Worm (Caenorhabditis elegans): ENCODE results near the gene col-73.
"Not testable (repeated sequence)": the region's sequence is repeated elsewhere in the genome, so short reads cannot be mapped to it uniquely, and the experiment has no call there.

Gene col-73

ce11 chrII:4870691-4871090, 2.2 kb downstream of the col-73 start, which contains the start of gene col-20:
Gene col-20, minus strand, starts transcription at chrII:4870791.
- no peak for TF ChIP-seq efl-1 (optimal IDR thresholded peaks at IDR 0.05)
- peak in 1 of 2 experiments; percentile 65 for TF ChIP-seq efl-1 (GFP tag; optimal IDR thresholded peaks at IDR 0.05 in 1 of 2)
- TF ChIP-seq nhr-76 (tag; optimal IDR thresholded peaks at IDR 0.05) = no peak

ce11 chrII:4869793-4870343, 3.1 kb downstream of the col-73 start:
- TF ChIP-seq pqm-1 (tag; optimal IDR thresholded peaks at IDR 0.05) (no peak), ceh-8 (GFP tag; optimal IDR thresholded peaks at IDR 0.05) (peak; percentile 15)

- TF ChIP-seq efl-1 (optimal IDR thresholded peaks at IDR 0.05) = no peak
- peak in 1 of 2 experiments; percentile 21 for TF ChIP-seq efl-1 (GFP tag; optimal IDR thresholded peaks at IDR 0.05 in 1 of 2)
- no peak for TF ChIP-seq elt-2 (tag; optimal IDR thresholded peaks at IDR 0.05)
- no peak for TF ChIP-seq ceh-8 (GFP tag; optimal IDR thresholded peaks at IDR 0.05)
- no peak for TF ChIP-seq nhr-84 (tag; optimal IDR thresholded peaks at IDR 0.05)
Observed at ce11 chrII:4867476-4867875, 5.5 kb downstream of the col-73 start, which contains the start of gene col-17. Gene col-17, minus strand, starts transcription at chrII:4867576.

ce11 chrII:4866045-4866444, 6.9 kb downstream of the col-73 start:
- peak; percentile 93 for TF ChIP-seq blmp-1 (tag; optimal IDR thresholded peaks at IDR 0.05)
- TF ChIP-seq jun-1 (tag; optimal IDR thresholded peaks at IDR 0.05) = peak; percentile 40
- TF ChIP-seq ama-1 (optimal IDR thresholded peaks at IDR 0.05) = peak; percentile 63
- TF ChIP-seq F16B12.6 (tag; optimal IDR thresholded peaks at IDR 0.05) = no peak
- no peak for TF ChIP-seq dpl-1 (GFP tag; optimal IDR thresholded peaks at IDR 0.05)
- peak; percentile 59 for TF ChIP-seq ztf-4 (tag; optimal IDR thresholded peaks at IDR 0.05)

- TF ChIP-seq ceh-63 (GFP tag; optimal IDR thresholded peaks at IDR 0.05) (no peak), mef-2 (tag; optimal IDR thresholded peaks at IDR 0.05) (no peak), jun-1 (tag; optimal IDR thresholded peaks at IDR 0.05) (no peak), ceh-82 (tag; optimal IDR thresholded peaks at IDR 0.05) (no peak), lin-14 (GFP tag; optimal IDR thresholded peaks at IDR 0.05) (no peak), lin-13 (GFP tag; optimal IDR thresholded peaks at IDR 0.05) (no peak), ztf-11 (tag; optimal IDR thresholded peaks at IDR 0.05) (no peak), lin-15B (tag; optimal IDR thresholded peaks at IDR 0.05) (no peak), elt-2 (tag; optimal IDR thresholded peaks at IDR 0.05) (no peak), ceh-8 (GFP tag; optimal IDR thresholded peaks at IDR 0.05) (no peak), unc-98 (GFP tag; IDR thresholded peaks at IDR 0.05) (no peak), nhr-84 (tag; optimal IDR thresholded peaks at IDR 0.05) (no peak)
Observed at ce11 chrII:4863357-4863756, 9.6 kb downstream of the col-73 start, which contains the start of the genes mpst-4 and F11G11.14. Gene mpst-4, minus strand, starts transcription at chrII:4863457. Gene F11G11.14, plus strand, starts transcription at chrII:4863681.

- TF ChIP-seq lir-3 (tag; optimal IDR thresholded peaks at IDR 0.05; ENCODE audit: poor library complexity); nhr-85 (tag); nhr-76 (tag; optimal IDR thresholded peaks at IDR 0.05): not testable (repeated sequence)
Observed at ce11 chrII:4860260-4860659, 12.7 kb downstream of the col-73 start, which contains the start of the genes nspd-5 and F11G11.4. Gene nspd-5, minus strand, starts transcription at chrII:4860360. Gene F11G11.4, plus strand, starts transcription at chrII:4860594.

ce11 chrII:4858906-4859411, 14.0 kb downstream of the col-73 start:
- TF ChIP-seq blmp-1 (tag; optimal IDR thresholded peaks at IDR 0.05) (peak; percentile 0), efl-1 (optimal IDR thresholded peaks at IDR 0.05) (no peak), efl-1 (GFP tag; optimal IDR thresholded peaks at IDR 0.05 in 1 of 2) (peak in 1 of 2 experiments; percentile 85), Y116A8C.19 (tag; optimal IDR thresholded peaks at IDR 0.05; ENCODE audit: borderline replicate concordance) (no peak)

- TF ChIP-seq efl-1 (optimal IDR thresholded peaks at IDR 0.05) (no peak), efl-1 (GFP tag; optimal IDR thresholded peaks at IDR 0.05 in 1 of 2) (peak in 1 of 2 experiments; percentile 29), nhr-20 (tag; optimal IDR thresholded peaks at IDR 0.05) (no peak)
Observed at ce11 chrII:4857873-4858364, 15.0 kb downstream of the col-73 start, which contains the start of gene F11G11.5. Gene F11G11.5, plus strand, starts transcription at chrII:4857923.
